Worm (Caenorhabditis elegans) whole organism, young adult: Measurements from ENCODE around the gene F20D6.8.

Experiments used
- C17E4.6 ChIP-seq: fragments of 200-800 bp; sonication (Bioruptor generic); IDR thresholded peaks from 2 replicates; pipeline ENCODE4 v1.3.6; 2022; ENCODE audit warnings: missing genetic modification reagents, missing genetic modification characterization, missing compliant biosample characterization
- D2030.7 ChIP-seq: fragments of 200-800 bp; sonication (Bioruptor generic); IDR thresholded peaks from 2 replicates; pipeline ENCODE4 v1.3.6; 2022; ENCODE audit warnings: missing genetic modification reagents, missing genetic modification characterization, missing compliant biosample characterization
- F22D6.2 ChIP-seq: sonication (generic microtip); optimal IDR thresholded peaks from 2 replicates; lab custom pipeline; 2016; ENCODE audit warnings: mild to moderate bottlenecking, missing genetic modification characterization, missing compliant biosample characterization
- F39B2.1 ChIP-seq: fragments of 200-800 bp; sonication (Bioruptor generic); IDR thresholded peaks from 2 replicates; pipeline ENCODE4 v1.3.6; 2022; ENCODE audit warnings: missing genetic modification reagents, missing genetic modification characterization, missing compliant biosample characterization
- Y53F4B.3 ChIP-seq: fragments of 200-800 bp; sonication (Bioruptor generic); IDR thresholded peaks from 2 replicates; pipeline ENCODE4 v1.3.6; 2022; ENCODE audit warnings: missing genetic modification reagents, missing genetic modification characterization, missing compliant biosample characterization
- Y79H2A.3 ChIP-seq: fragments of 200-800 bp; sonication (Bioruptor generic); conservative IDR thresholded peaks from 2 replicates; pipeline ENCODE4 v1.3.6; 2022; ENCODE audit warnings: missing genetic modification reagents, missing genetic modification characterization, missing compliant biosample characterization
- ama-1 ChIP-seq, 3 experiments: fragments of 150-350 bp in 1 of 3; sonication (generic microtip) in 2 of 3; optimal IDR thresholded peaks; 2 replicates each; lab custom pipeline; 2014 to 2018; ENCODE audit warnings: missing biosample characterization in 2 of 3, missing genetic modification characterization in 2 of 3, missing genetic modification reagents in 2 of 3
- aptf-3 ChIP-seq: fragments of 200-800 bp; sonication (Bioruptor generic); IDR thresholded peaks from 2 replicates; pipeline ENCODE4 v1.3.6; 2022; ENCODE audit warnings: missing genetic modification characterization, missing compliant biosample characterization
- athp-1 ChIP-seq: sonication (generic microtip); optimal IDR thresholded peaks from 2 replicates; lab custom pipeline; 2017; ENCODE audit warnings: mild to moderate bottlenecking, missing genetic modification characterization, missing compliant biosample characterization
- bed-2 ChIP-seq: fragments of 200-800 bp; sonication (Bioruptor generic); IDR thresholded peaks from 2 replicates; pipeline ENCODE4 v1.3.6; 2022; ENCODE audit warnings: missing genetic modification reagents, missing genetic modification characterization, missing compliant biosample characterization
- ceh-100 ChIP-seq: fragments of 200-800 bp; sonication (Bioruptor generic); IDR thresholded peaks from 2 replicates; pipeline ENCODE4 v1.3.6; 2022; ENCODE audit warnings: missing genetic modification reagents, missing genetic modification characterization, missing compliant biosample characterization
- ceh-27 ChIP-seq: fragments of 200-800 bp; sonication (Bioruptor generic); optimal IDR thresholded peaks from 2 replicates; lab custom pipeline; 2018; ENCODE audit warnings: mild to moderate bottlenecking, missing genetic modification characterization, moderate library complexity, missing compliant biosample characterization
- ceh-79 ChIP-seq: sonication (generic microtip); optimal IDR thresholded peaks from 2 replicates; lab custom pipeline; 2017; ENCODE audit warnings: mild to moderate bottlenecking, missing genetic modification characterization, missing compliant biosample characterization
- ceh-91 ChIP-seq: fragments of 200-800 bp; sonication (Bioruptor generic); IDR thresholded peaks from 2 replicates; pipeline ENCODE4 v1.3.6; 2022; ENCODE audit warnings: missing genetic modification reagents, missing genetic modification characterization, missing compliant biosample characterization
- dpff-1 ChIP-seq: sonication (generic microtip); optimal IDR thresholded peaks from 2 replicates; lab custom pipeline; 2017; ENCODE audit warnings: mild to moderate bottlenecking, missing genetic modification characterization, missing compliant biosample characterization
- egl-18 ChIP-seq: fragments of 200-800 bp; sonication (Bioruptor generic); IDR thresholded peaks from 2 replicates; pipeline ENCODE4 v1.3.6; 2022; ENCODE audit warnings: missing genetic modification reagents, missing genetic modification characterization, missing compliant biosample characterization
- him-1 ChIP-seq: sonication (generic microtip); optimal IDR thresholded peaks from 2 replicates; lab custom pipeline; 2016; ENCODE audit warnings: missing genotype, missing genetic modification reagents, missing genetic modification characterization, missing compliant biosample characterization
- hmg-20 ChIP-seq: fragments of 200-800 bp; sonication (Bioruptor generic); IDR thresholded peaks from 2 replicates; pipeline ENCODE4 v1.3.6; 2022; ENCODE audit warnings: missing genetic modification reagents, missing genetic modification characterization, missing compliant biosample characterization
- hsf-1 ChIP-seq: fragments of 200-800 bp; sonication (Bioruptor generic); IDR thresholded peaks from 2 replicates; pipeline ENCODE4 v1.3.6; 2022; ENCODE audit warnings: missing genetic modification reagents, missing genetic modification characterization, missing compliant biosample characterization
- let-607 ChIP-seq, 2 experiments: fragments of 200-800 bp in 1 of 2; sonication (Bioruptor generic) in 1 of 2; sonication (generic microtip) in 1 of 2; optimal IDR thresholded peaks; 2 replicates each; lab custom pipeline; 2016 to 2018; ENCODE audit warnings: mild to moderate bottlenecking in 2 of 2, missing compliant biosample characterization in 2 of 2, missing genetic modification characterization in 2 of 2, moderate library complexity in 2 of 2, missing genotype in 1 of 2
- lir-1 ChIP-seq: fragments of 200-800 bp; sonication (Bioruptor generic); conservative IDR thresholded peaks from 2 replicates; pipeline ENCODE4 v1.3.6; 2022; ENCODE audit warnings: missing genetic modification reagents, missing genetic modification characterization, missing compliant biosample characterization
- madf-8 ChIP-seq: fragments of 200-800 bp; sonication (Bioruptor generic); conservative IDR thresholded peaks from 2 replicates; pipeline ENCODE4 v1.3.6; 2022; ENCODE audit warnings: missing genetic modification reagents, missing genetic modification characterization, missing compliant biosample characterization
- nfyb-1 ChIP-seq: fragments of 200-800 bp; sonication (Bioruptor generic); IDR thresholded peaks from 2 replicates; pipeline ENCODE4 v1.3.6; 2022; ENCODE audit warnings: missing genetic modification reagents, missing genetic modification characterization, missing compliant biosample characterization
- nhr-27 ChIP-seq: fragments of 200-800 bp; sonication (Bioruptor generic); optimal IDR thresholded peaks from 2 replicates; lab custom pipeline; 2018; ENCODE audit warnings: mild to moderate bottlenecking, missing genetic modification characterization, moderate library complexity, missing compliant biosample characterization
- pbrm-1 ChIP-seq: fragments of 200-800 bp; sonication (Bioruptor generic); IDR thresholded peaks from 2 replicates; pipeline ENCODE4 v1.3.6; 2022; ENCODE audit warnings: missing genetic modification reagents, missing genetic modification characterization, missing compliant biosample characterization
- repo-1 ChIP-seq: sonication (generic microtip); optimal IDR thresholded peaks from 2 replicates; lab custom pipeline; 2017; ENCODE audit warnings: mild to moderate bottlenecking, missing genetic modification characterization, missing compliant biosample characterization
- sptf-2 ChIP-seq: fragments of 200-800 bp; sonication (Bioruptor generic); optimal IDR thresholded peaks from 2 replicates; lab custom pipeline; 2018; ENCODE audit warnings: mild to moderate bottlenecking, missing genetic modification characterization, missing compliant biosample characterization
- tlf-1 ChIP-seq: fragments of 200-800 bp; sonication (Bioruptor generic); optimal IDR thresholded peaks from 2 replicates; lab custom pipeline; 2018; ENCODE audit warnings: mild to moderate bottlenecking, missing genetic modification characterization, missing compliant biosample characterization
- unc-130 ChIP-seq: sonication (generic microtip); optimal IDR thresholded peaks from 2 replicates; lab custom pipeline; 2016; ENCODE audit warnings: missing genetic modification reagents, missing genetic modification characterization, missing compliant biosample characterization
- ztf-25 ChIP-seq: fragments of 200-800 bp; sonication (Bioruptor generic); IDR thresholded peaks from 2 replicates; pipeline ENCODE4 v1.3.6; 2022; ENCODE audit warnings: missing genetic modification reagents, missing genetic modification characterization, missing compliant biosample characterization
- ztf-6 ChIP-seq: fragments of 200-800 bp; sonication (Bioruptor generic); IDR thresholded peaks from 2 replicates; pipeline ENCODE4 v1.3.6; 2022; ENCODE audit warnings: missing genetic modification reagents, missing genetic modification characterization, missing compliant biosample characterization

F20D6.8 gene

ce11 chrV:8195889-8196418 lies 27.9 kb upstream of the F20D6.8 start, which contains the start of gene F20D6.10:
Gene F20D6.10 (minus strand): TSS chrV:8195939.
- TF ChIP-seq ceh-91 (GFP tag; lab: Robert Waterston, UW) = no peak
- no peak for TF ChIP-seq egl-18 (GFP tag; lab: Robert Waterston, UW)
- TF ChIP-seq let-607 (tag; optimal IDR thresholded peaks at IDR 0.05; lab: Kevin White, UChicago) = no peak
- no peak for TF ChIP-seq lir-1 (GFP tag; lab: Robert Waterston, UW)
- TF ChIP-seq nfyb-1 = no peak
- TF ChIP-seq repo-1 (tag; lab: Kevin White, UChicago) = no peak
- no peak for TF ChIP-seq F22D6.2 (tag; lab: Kevin White, UChicago)
- TF ChIP-seq ama-1 (optimal IDR thresholded peaks at IDR 0.05; lab: Kevin White, UChicago) = no peak
- no peak for TF ChIP-seq ama-1 (GFP tag; optimal IDR thresholded peaks at IDR 0.05; lab: Kevin White, UChicago)
- no peak for TF ChIP-seq hmg-20
- no peak for TF ChIP-seq Y53F4B.3 (GFP tag; lab: Robert Waterston, UW)
- TF ChIP-seq him-1 = no peak
- no peak for TF ChIP-seq sptf-2 (GFP tag; lab: Kevin White, UChicago)
- no peak for TF ChIP-seq F39B2.1 (GFP tag; lab: Robert Waterston, UW)
- TF ChIP-seq nhr-27 = no peak

ce11 chrV:8190430-8190829 lies 22.4 kb upstream of the F20D6.8 start, which contains the start of gene F20D6.1:
Gene F20D6.1 (plus strand): TSS chrV:8190730.
- TF ChIP-seq ztf-6 (GFP tag; lab: Robert Waterston, UW) = no peak
- TF ChIP-seq hsf-1 = no peak
- no peak for TF ChIP-seq athp-1 (tag; lab: Kevin White, UChicago)
- TF ChIP-seq bed-2 (GFP tag; lab: Robert Waterston, UW) = no peak
- TF ChIP-seq D2030.7 (GFP tag; lab: Robert Waterston, UW) = no peak
- TF ChIP-seq C17E4.6 (GFP tag; lab: Robert Waterston, UW) = no peak
- no peak for TF ChIP-seq dpff-1 (tag; lab: Kevin White, UChicago)
- TF ChIP-seq ceh-79 (tag; lab: Kevin White, UChicago) = no peak
- TF ChIP-seq, all 124 proteins: peak for 0

ce11 chrV:8190016-8190415 lies 21.9 kb upstream of the F20D6.8 start, which contains the start of gene F20D6.12:
Gene F20D6.12 (minus strand): TSS chrV:8190116.
- TF ChIP-seq aptf-3 (GFP tag; lab: Robert Waterston, UW) (no peak), ceh-27 (GFP tag; lab: Kevin White, UChicago) (no peak), ceh-79 (tag; lab: Kevin White, UChicago) (no peak), tlf-1 (GFP tag; lab: Kevin White, UChicago) (no peak), ztf-25 (GFP tag; lab: Robert Waterston, UW) (no peak), pbrm-1 (GFP tag; lab: Robert Waterston, UW) (no peak), ceh-100 (GFP tag; lab: Robert Waterston, UW) (no peak)

ce11 chrV:8188421-8188820 lies 20.4 kb upstream of the F20D6.8 start, which contains the start of gene F20D6.15:
Gene F20D6.15 (minus strand): TSS chrV:8188467.
- TF ChIP-seq madf-8 (GFP tag; lab: Robert Waterston, UW) (no peak), D2030.7 (GFP tag; lab: Robert Waterston, UW) (no peak), unc-130 (no peak), C17E4.6 (GFP tag; lab: Robert Waterston, UW) (no peak), ceh-27 (GFP tag; lab: Kevin White, UChicago) (no peak), ztf-6 (GFP tag; lab: Robert Waterston, UW) (no peak), dpff-1 (tag; lab: Kevin White, UChicago) (no peak)

- TF ChIP-seq Y79H2A.3 (GFP tag; lab: Robert Waterston, UW) (no peak), ceh-27 (GFP tag; lab: Kevin White, UChicago) (no peak), D2030.7 (GFP tag; lab: Robert Waterston, UW) (no peak)
- TF ChIP-seq, all 124 proteins: peak for 0
Measured at ce11 chrV:8185737-8186136, 17.7 kb upstream of the F20D6.8 start, which contains the start of gene F20D6.2. Gene F20D6.2 (plus strand): TSS chrV:8186037.
